Worm (Caenorhabditis elegans): ENCODE data around the gene Y38F1A.8.

The Y38F1A.8 gene

DNA sequence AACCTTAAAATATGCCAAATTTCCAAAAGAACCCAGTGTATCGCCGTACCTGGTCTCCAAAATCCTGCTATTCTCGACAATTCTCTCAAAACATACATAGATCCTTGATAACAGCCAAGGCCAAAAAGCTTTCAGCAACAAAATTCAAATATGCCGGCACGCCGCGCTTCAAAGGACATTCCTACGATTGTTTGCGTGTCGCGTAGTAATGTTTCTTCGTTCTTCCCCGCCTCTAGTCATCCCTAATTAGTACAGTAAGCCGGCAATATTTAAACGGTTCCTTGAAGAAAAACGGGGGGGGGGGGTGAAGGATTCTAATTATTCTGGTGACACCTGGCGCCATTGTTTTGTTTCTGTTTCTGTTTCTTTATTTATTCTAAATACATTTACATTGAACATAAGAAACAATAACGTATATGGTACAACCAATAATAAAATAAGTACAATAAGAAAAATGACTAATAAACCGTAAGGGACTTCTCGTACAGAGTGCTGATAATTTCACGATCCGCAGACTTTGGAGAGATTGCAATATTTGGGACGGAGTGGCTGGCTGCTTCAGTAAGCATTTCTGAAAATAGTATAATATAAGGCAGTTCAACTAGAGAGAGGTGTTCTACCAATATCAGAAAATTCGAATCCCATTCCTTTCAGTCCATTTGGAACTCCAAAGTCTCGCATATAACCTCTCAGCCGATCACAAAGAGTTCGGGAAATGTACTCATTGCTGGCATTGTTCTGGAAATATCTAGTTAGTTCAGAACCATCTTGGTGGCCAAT, 6.5 kb downstream of the Y38F1A.8 start (continued):
- TF ChIP-seq cebp-2 (GFP tag; IDR thresholded peaks at IDR 0.05): 0 out of 2 replicates have a peak, but pooled peaks have one; percentile 51
- no peak for TF ChIP-seq snpc-4 (GFP tag; optimal IDR thresholded peaks at IDR 0.05)
- peak in 1 of 4 experiments; percentile 43 for TF ChIP-seq snpc-4 (tag; optimal IDR thresholded peaks at IDR 0.05)
- peak; percentile 48 for TF ChIP-seq ZK185.1 (tag; optimal IDR thresholded peaks at IDR 0.05; ENCODE audit: poor library complexity, severe bottlenecking)
- TF ChIP-seq ceh-100 (GFP tag; IDR thresholded peaks at IDR 0.05): no peak
- peak; percentile 50 for TF ChIP-seq ama-1 (optimal IDR thresholded peaks at IDR 0.05)
- no peak for TF ChIP-seq ama-1 (GFP tag; optimal IDR thresholded peaks at IDR 0.05)

ce11 chrII:12992980-12993379, 7.7 kb downstream of the Y38F1A.8 start:
- TF ChIP-seq mes-4 (tag; optimal IDR thresholded peaks at IDR 0.05) (no peak), C06A6.2 (GFP tag; conservative IDR thresholded peaks at IDR 0.05) (no peak), snpc-1.1 (tag; optimal IDR thresholded peaks at IDR 0.05; ENCODE audit: insufficient read depth) (no peak), efl-1 (GFP tag; optimal IDR thresholded peaks at IDR 0.05) (no peak), nhr-27 (tag; optimal IDR thresholded peaks at IDR 0.05) (no peak), B0035.1 (tag; optimal IDR thresholded peaks at IDR 0.05) (no peak), sdz-38 (tag; optimal IDR thresholded peaks at IDR 0.05) (no peak), Y53F4B.3 (GFP tag; IDR thresholded peaks at IDR 0.05) (no peak), lin-26 (GFP tag; IDR thresholded peaks at IDR 0.05) (no peak), cebp-1 (GFP tag; IDR thresholded peaks at IDR 0.05) (no peak), cebp-1 (tag; optimal IDR thresholded peaks at IDR 0.05) (no peak), hrde-1 (tag; optimal IDR thresholded peaks at IDR 0.05; ENCODE audit: borderline replicate concordance) (no peak), ama-1 (optimal IDR thresholded peaks at IDR 0.05) (no peak), ama-1 (GFP tag; optimal IDR thresholded peaks at IDR 0.05) (no peak), ekl-4 (GFP tag; IDR thresholded peaks at IDR 0.05) (no peak), T26A5.8 (tag; optimal IDR thresholded peaks at IDR 0.05) (no peak), lin-54 (GFP tag; optimal IDR thresholded peaks at IDR 0.05) (no peak), madf-10 (tag; optimal IDR thresholded peaks at IDR 0.05) (no peak), hlh-26 (GFP tag; conservative IDR thresholded peaks at IDR 0.05) (no peak), him-1 (tag; optimal IDR thresholded peaks at IDR 0.05) (no peak), ceh-79 (tag; optimal IDR thresholded peaks at IDR 0.05) (no peak)

- TF ChIP-seq attf-3 (GFP tag; conservative IDR thresholded peaks at IDR 0.05) (no peak), egrh-3 (GFP tag; IDR thresholded peaks at IDR 0.05) (peak; percentile 85; the same call in 1 of the 2 replicates), tbx-9 (tag; optimal IDR thresholded peaks at IDR 0.05; ENCODE audit: borderline replicate concordance) (no peak), dpl-1 (GFP tag; optimal IDR thresholded peaks at IDR 0.05) (no peak), nhr-90 (tag; optimal IDR thresholded peaks at IDR 0.05) (no peak), chd-7 (tag; optimal IDR thresholded peaks at IDR 0.05) (no peak), zfh-2 (GFP tag; conservative IDR thresholded peaks at IDR 0.05) (peak; percentile 82), T07F8.4 (tag; optimal IDR thresholded peaks at IDR 0.05) (no peak), mcd-1 (GFP tag; IDR thresholded peaks at IDR 0.05) (no peak), Y79H2A.3 (GFP tag; conservative IDR thresholded peaks at IDR 0.05) (no peak)
Observed at ce11 chrII:12992193-12992592, 8.5 kb downstream of the Y38F1A.8 start.

All from whole organism, young adult.